Worm (Caenorhabditis elegans) whole organism, L4 larva: ENCODE results near the gene nex-2.
A peak's percentile ranks its signal among the peaks of the same experiment; 100 is the strongest.

Experiments used
- D1046.2 ChIP-seq: fragments of 200-800 bp; sonication (Bioruptor generic); IDR thresholded peaks from 2 replicates; pipeline ENCODE4 v1.3.6; 2022; ENCODE audit warnings: missing genetic modification characterization, missing compliant biosample characterization
- F26F4.8 ChIP-seq: fragments of 200-800 bp; sonication (Bioruptor generic); conservative IDR thresholded peaks from 2 replicates; pipeline ENCODE4 v1.3.6; 2022; ENCODE audit warnings: missing genetic modification characterization, missing compliant biosample characterization
- F37D6.2 ChIP-seq: sonication (generic microtip); optimal IDR thresholded peaks from 2 replicates; lab custom pipeline; 2016; ENCODE audit warnings: mild to moderate bottlenecking, missing genetic modification characterization, missing compliant biosample characterization
- T26A8.4 ChIP-seq: fragments of 200-800 bp; sonication (Bioruptor generic); IDR thresholded peaks from 2 replicates; pipeline ENCODE4 v1.3.6; 2022; ENCODE audit warnings: missing genetic modification characterization, missing compliant biosample characterization
- Y48G9A.11 ChIP-seq: fragments of 200-800 bp; sonication (Bioruptor generic); IDR thresholded peaks from 2 replicates; pipeline ENCODE4 v1.3.6; 2022; ENCODE audit warnings: missing genetic modification reagents, missing genetic modification characterization, missing compliant biosample characterization
- Y5F2A.4 ChIP-seq: fragments of 200-800 bp; sonication (Bioruptor generic); optimal IDR thresholded peaks from 2 replicates; lab custom pipeline; 2018; ENCODE audit warnings: mild to moderate bottlenecking, missing genetic modification characterization, missing compliant biosample characterization
- Y75B8A.6 ChIP-seq: fragments of 200-800 bp; sonication (Bioruptor generic); IDR thresholded peaks from 2 replicates; pipeline ENCODE4 v1.3.6; 2022; ENCODE audit warnings: missing genetic modification reagents, missing genetic modification characterization, missing compliant biosample characterization
- ama-1 ChIP-seq: fragments of 150-350 bp; optimal IDR thresholded peaks from 2 replicates; lab custom pipeline; 2014; ENCODE audit warnings: inconsistent platforms, mixed read lengths
- attf-4 ChIP-seq: sonication (generic microtip); optimal IDR thresholded peaks from 3 replicates; lab custom pipeline; 2017; ENCODE audit warnings: missing biosample characterization, missing genetic modification characterization
- ceh-44 ChIP-seq: fragments of 200-800 bp; sonication (Bioruptor generic); IDR thresholded peaks from 2 replicates; pipeline ENCODE4 v1.3.6; 2022; ENCODE audit warnings: missing genetic modification reagents, missing genetic modification characterization, missing compliant biosample characterization
- ceh-62 ChIP-seq: sonication (generic microtip); optimal IDR thresholded peaks from 2 replicates; lab custom pipeline; 2017; ENCODE audit warnings: missing biosample characterization, missing genetic modification characterization
- ceh-82 ChIP-seq: sonication (generic microtip); optimal IDR thresholded peaks from 2 replicates; lab custom pipeline; 2017; ENCODE audit warnings: missing biosample characterization, missing genetic modification characterization
- cey-2 ChIP-seq: sonication (generic microtip); optimal IDR thresholded peaks from 3 replicates; lab custom pipeline; 2017; ENCODE audit warnings: missing genetic modification characterization, mild to moderate bottlenecking, missing compliant biosample characterization, antibody characterized with exemption, borderline replicate concordance; ENCODE audit not compliant: insufficient read depth
- ctbp-1 ChIP-seq: fragments of 200-800 bp; sonication (Bioruptor generic); IDR thresholded peaks from 2 replicates; pipeline ENCODE4 v1.3.6; 2022; ENCODE audit warnings: missing genetic modification reagents, missing genetic modification characterization, missing compliant biosample characterization
- daf-12 ChIP-seq: fragments of 150-350 bp; optimal IDR thresholded peaks from 2 replicates; lab custom pipeline; 2014; ENCODE audit warnings: missing biosample characterization, missing genetic modification reagents, missing genetic modification characterization
- daf-19 ChIP-seq: fragments of 200-800 bp; sonication (Bioruptor generic); conservative IDR thresholded peaks from 2 replicates; pipeline ENCODE4 v1.3.6; 2022; ENCODE audit warnings: missing genetic modification characterization, missing compliant biosample characterization
- daf-8 ChIP-seq: fragments of 200-800 bp; sonication (Bioruptor generic); IDR thresholded peaks from 2 replicates; pipeline ENCODE4 v1.3.6; 2022; ENCODE audit warnings: missing genetic modification characterization, missing compliant biosample characterization
- dmd-6 ChIP-seq: fragments of 200-800 bp; sonication (Bioruptor generic); IDR thresholded peaks from 2 replicates; pipeline ENCODE4 v1.3.6; 2022; ENCODE audit warnings: missing genetic modification reagents, missing genetic modification characterization, missing compliant biosample characterization
- dmd-8 ChIP-seq: fragments of 200-800 bp; sonication (Bioruptor generic); IDR thresholded peaks from 2 replicates; pipeline ENCODE4 v1.3.6; 2022; ENCODE audit warnings: missing genetic modification characterization, missing compliant biosample characterization
- dmd-9 ChIP-seq: fragments of 200-800 bp; sonication (Bioruptor generic); IDR thresholded peaks from 2 replicates; pipeline ENCODE4 v1.3.6; 2022; ENCODE audit warnings: missing genetic modification reagents, missing genetic modification characterization, missing compliant biosample characterization
- duxl-1 ChIP-seq: sonication (generic microtip); optimal IDR thresholded peaks from 2 replicates; lab custom pipeline; 2016; ENCODE audit warnings: mild to moderate bottlenecking, missing genetic modification characterization, moderate library complexity, missing compliant biosample characterization; ENCODE audit not compliant: poor library complexity
- dve-1 ChIP-seq: sonication (generic microtip); optimal IDR thresholded peaks from 2 replicates; lab custom pipeline; 2017; ENCODE audit warnings: antibody characterized with exemption, mild to moderate bottlenecking, missing genetic modification characterization, missing compliant biosample characterization; ENCODE audit not compliant: insufficient read depth
- egl-43 ChIP-seq: fragments of 200-800 bp; sonication (Bioruptor generic); IDR thresholded peaks from 2 replicates; pipeline ENCODE4 v1.3.6; 2022; ENCODE audit warnings: missing genetic modification reagents, missing genetic modification characterization, missing compliant biosample characterization
- fkh-10 ChIP-seq: fragments of 150-350 bp; optimal IDR thresholded peaks from 2 replicates; lab custom pipeline; 2014; ENCODE audit warnings: missing biosample characterization, missing genetic modification reagents, missing genetic modification characterization
- fos-1 ChIP-seq: fragments of 150-350 bp; optimal IDR thresholded peaks from 2 replicates; lab custom pipeline; 2014; ENCODE audit warnings: missing biosample characterization, missing genetic modification characterization
- hif-1 ChIP-seq, 2 experiments: sonication (generic microtip); optimal IDR thresholded peaks; 2 replicates each; lab custom pipeline; 2016 to 2017; ENCODE audit warnings: missing compliant biosample characterization in 2 of 2, missing genetic modification characterization in 2 of 2, missing genetic modification reagents in 2 of 2, missing genotype in 2 of 2, mild to moderate bottlenecking in 1 of 2
- hlh-11 ChIP-seq: fragments of 200-800 bp; sonication (Bioruptor generic); optimal IDR thresholded peaks from 2 replicates; lab custom pipeline; 2018; ENCODE audit warnings: mild to moderate bottlenecking, missing genetic modification characterization, missing compliant biosample characterization
- jun-1 ChIP-seq: fragments of 150-350 bp; optimal IDR thresholded peaks from 2 replicates; lab custom pipeline; 2014; ENCODE audit warnings: missing biosample characterization, missing genetic modification reagents, missing genetic modification characterization
- lim-7 ChIP-seq: fragments of 200-800 bp; sonication (Bioruptor generic); IDR thresholded peaks from 2 replicates; pipeline ENCODE4 v1.3.6; 2022; ENCODE audit warnings: missing genetic modification characterization, missing compliant biosample characterization
- lin-1 ChIP-seq: fragments of 200-800 bp; sonication (Bioruptor generic); IDR thresholded peaks from 2 replicates; pipeline ENCODE4 v1.3.6; 2022; ENCODE audit warnings: missing genetic modification reagents, missing genetic modification characterization, missing compliant biosample characterization
- lin-13 ChIP-seq: fragments of 150-350 bp; optimal IDR thresholded peaks from 2 replicates; lab custom pipeline; 2014; ENCODE audit warnings: missing biosample characterization, missing genetic modification reagents, missing genetic modification characterization
- lin-39 ChIP-seq: fragments of 150-350 bp; optimal IDR thresholded peaks from 2 replicates; lab custom pipeline; 2014; ENCODE audit warnings: missing biosample characterization, missing genetic modification reagents, missing genetic modification characterization
- mes-2 ChIP-seq: sonication (generic microtip); optimal IDR thresholded peaks from 2 replicates; lab custom pipeline; 2016; ENCODE audit warnings: missing genotype, mild to moderate bottlenecking, missing genetic modification characterization, missing compliant biosample characterization; ENCODE audit not compliant: poor library complexity, severe bottlenecking
- nhr-10 ChIP-seq: fragments of 150-350 bp; optimal IDR thresholded peaks from 2 replicates; lab custom pipeline; 2014; ENCODE audit warnings: missing biosample characterization, missing genetic modification characterization
- nhr-102 ChIP-seq: sonication (generic microtip); optimal IDR thresholded peaks from 2 replicates; lab custom pipeline; 2016; ENCODE audit warnings: mild to moderate bottlenecking, missing genetic modification characterization, moderate library complexity, missing compliant biosample characterization
- nhr-111 ChIP-seq: fragments of 200-800 bp; sonication (Bioruptor generic); optimal IDR thresholded peaks from 2 replicates; lab custom pipeline; 2018; ENCODE audit warnings: mild to moderate bottlenecking, missing genetic modification characterization, missing compliant biosample characterization
- nhr-41 ChIP-seq: fragments of 200-800 bp; sonication (Bioruptor generic); IDR thresholded peaks from 2 replicates; pipeline ENCODE4 v1.3.6; 2022; ENCODE audit warnings: missing genetic modification reagents, missing genetic modification characterization, missing compliant biosample characterization
- nhr-76 ChIP-seq: fragments of 150-350 bp; optimal IDR thresholded peaks from 2 replicates; lab custom pipeline; 2014; ENCODE audit warnings: missing biosample characterization, missing genetic modification characterization
- pha-4 ChIP-seq, 2 experiments: fragments of 150-350 bp in 1 of 2; fragments of 200-800 bp in 1 of 2; sonication (Bioruptor generic) in 1 of 2; IDR thresholded peaks in 1 of 2; optimal IDR thresholded peaks in 1 of 2; 2 replicates each; pipeline versions ENCODE4 v1.3.6 to Lab custom; 2014 to 2022; ENCODE audit warnings: missing genetic modification characterization in 2 of 2, missing genetic modification reagents in 2 of 2, missing biosample characterization in 1 of 2, missing compliant biosample characterization in 1 of 2
- rbr-2 ChIP-seq: sonication (generic microtip); optimal IDR thresholded peaks from 2 replicates; lab custom pipeline; 2016; ENCODE audit warnings: missing genotype, missing genetic modification characterization, missing compliant biosample characterization
- saeg-2 ChIP-seq: fragments of 200-800 bp; sonication (Bioruptor generic); IDR thresholded peaks from 2 replicates; pipeline ENCODE4 v1.3.6; 2022; ENCODE audit warnings: missing genetic modification reagents, missing genetic modification characterization, missing compliant biosample characterization
- snpc-1.2 ChIP-seq: fragments of 200-800 bp; sonication (Bioruptor generic); IDR thresholded peaks from 2 replicates; pipeline ENCODE4 v1.3.6; 2022; ENCODE audit warnings: missing genetic modification reagents, missing genetic modification characterization, missing compliant biosample characterization
- snpc-4 ChIP-seq: fragments of 150-350 bp; optimal IDR thresholded peaks from 2 replicates; lab custom pipeline; 2014; ENCODE audit warnings: missing biosample characterization, missing genetic modification characterization
- spr-1 ChIP-seq: sonication (generic microtip); optimal IDR thresholded peaks from 2 replicates; lab custom pipeline; 2016; ENCODE audit warnings: mild to moderate bottlenecking, missing genetic modification characterization, missing compliant biosample characterization
- spr-3 ChIP-seq: fragments of 200-800 bp; sonication (Bioruptor generic); optimal IDR thresholded peaks from 2 replicates; lab custom pipeline; 2018; ENCODE audit warnings: mild to moderate bottlenecking, missing genetic modification characterization, missing compliant biosample characterization
- zag-1 ChIP-seq: fragments of 150-350 bp; optimal IDR thresholded peaks from 2 replicates; lab custom pipeline; 2014; ENCODE audit warnings: missing biosample characterization, missing genetic modification characterization
- zfp-2 ChIP-seq: sonication (generic microtip); optimal IDR thresholded peaks from 2 replicates; lab custom pipeline; 2016; ENCODE audit warnings: mild to moderate bottlenecking, missing genetic modification characterization, missing compliant biosample characterization
- zfp-3 ChIP-seq: fragments of 200-800 bp; sonication (Bioruptor generic); conservative IDR thresholded peaks from 2 replicates; pipeline ENCODE4 v1.3.6; 2022; ENCODE audit warnings: missing genetic modification reagents, missing genetic modification characterization, missing compliant biosample characterization
- ztf-7 ChIP-seq: fragments of 150-350 bp; optimal IDR thresholded peaks from 2 replicates; lab custom pipeline; 2014; ENCODE audit warnings: missing biosample characterization, missing genetic modification characterization

The nex-2 gene

DNA sequence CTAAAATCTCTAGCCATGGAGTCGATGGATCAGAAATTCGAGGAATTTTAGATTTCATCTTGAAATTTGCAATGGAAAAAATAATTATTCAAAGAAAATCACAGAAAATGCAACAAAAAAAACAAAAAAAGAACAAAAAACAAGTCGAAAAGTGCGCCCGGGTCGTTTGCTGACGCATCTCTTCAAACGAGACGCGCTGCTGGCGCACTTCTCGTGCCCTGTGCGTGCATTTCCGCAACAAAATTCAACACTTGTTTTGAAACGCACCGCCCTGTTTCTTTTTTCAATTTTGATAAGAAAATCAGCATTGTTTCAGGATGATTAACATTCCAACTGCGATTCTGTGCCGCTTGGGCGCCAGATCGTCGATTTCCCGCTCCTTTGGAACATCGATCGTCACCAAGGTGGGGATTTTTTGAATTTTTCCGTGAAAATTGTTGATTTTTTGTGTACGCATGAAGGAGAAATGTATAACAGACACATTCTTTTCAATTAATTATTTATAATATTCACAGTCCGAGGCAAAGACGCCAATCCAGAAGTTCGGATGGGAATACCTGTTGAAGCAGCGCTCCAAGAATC is 3.8 kb upstream of the nex-2 start, which contains the start of the genes jmjd-4 and mev-1:
Gene jmjd-4, minus strand, starts transcription at position 58 of the 582 bp plus-strand sequence.
Gene mev-1, plus strand, starts transcription at position 317 of the 582 bp plus-strand sequence.
- TF ChIP-seq duxl-1 (tag; lab: Kevin White, UChicago) (peak; percentile 77), lin-13 (GFP tag; lab: Kevin White, UChicago) (peak; percentile 86), nhr-102 (peak; percentile 88), Y48G9A.11 (no peak), hlh-11 (tag; lab: Kevin White, UChicago) (peak; percentile 90), daf-19 (0 out of 2 replicates have a peak, but pooled peaks have one; percentile 67), Y75B8A.6 (GFP tag; lab: Robert Waterston, UW) (no peak), F37D6.2 (tag; lab: Kevin White, UChicago) (peak; percentile 72), dmd-9 (GFP tag; lab: Robert Waterston, UW) (no peak), jun-1 (tag; lab: Kevin White, UChicago) (peak; percentile 35), zag-1 (tag; lab: Kevin White, UChicago) (no peak), ceh-44 (no peak), nhr-111 (GFP tag; lab: Kevin White, UChicago) (no peak), zfp-3 (GFP tag; lab: Robert Waterston, UW) (peak; percentile 78), spr-3 (peak; percentile 75), saeg-2 (GFP tag; lab: Robert Waterston, UW) (0 out of 2 replicates have a peak, but pooled peaks have one; percentile 35), nhr-41 (GFP tag; lab: Robert Waterston, UW) (peak; percentile 49; the same call in 1 of the 2 replicates), F26F4.8 (no peak), snpc-4 (tag; lab: Kevin White, UChicago) (no peak), nhr-76 (tag; lab: Kevin White, UChicago) (no peak), ctbp-1 (GFP tag; lab: Robert Waterston, UW) (peak; percentile 65), daf-12 (tag; lab: Kevin White, UChicago) (no peak), D1046.2 (GFP tag; lab: Robert Waterston, UW) (0 out of 2 replicates have a peak, but pooled peaks have one; percentile 52), ama-1 (lab: Kevin White, UChicago) (peak; percentile 79), dmd-8 (GFP tag; lab: Robert Waterston, UW) (no peak), lim-7 (no peak), hif-1 (tag; optimal IDR thresholded peaks at IDR 0.05; lab: Kevin White, UChicago) (peak; percentile 85 to 99), pha-4 (GFP tag; IDR thresholded peaks at IDR 0.05; lab: Robert Waterston, UW) (peak; percentile 76; the same call in 1 of the 2 replicates), pha-4 (tag; optimal IDR thresholded peaks at IDR 0.05; lab: Kevin White, UChicago) (no peak), dmd-6 (GFP tag; lab: Robert Waterston, UW) (peak; percentile 88), ztf-7 (tag; lab: Kevin White, UChicago) (peak; percentile 5), snpc-1.2 (GFP tag; lab: Robert Waterston, UW) (0 out of 2 replicates have a peak, but pooled peaks have one; percentile 39), dve-1 (tag; lab: Kevin White, UChicago) (peak; percentile 94), Y5F2A.4 (GFP tag; lab: Kevin White, UChicago) (peak; percentile 24), lin-1 (GFP tag; lab: Robert Waterston, UW) (peak; percentile 72; the same call in 1 of the 2 replicates), lin-39 (tag; lab: Kevin White, UChicago) (no peak), daf-8 (GFP tag; lab: Robert Waterston, UW) (no peak), ceh-62 (no peak), mes-2 (tag; lab: Kevin White, UChicago) (peak; percentile 86), T26A8.4 (GFP tag; lab: Robert Waterston, UW) (peak; percentile 93), zfp-2 (no peak), egl-43 (GFP tag; lab: Robert Waterston, UW) (peak; percentile 81), rbr-2 (tag; lab: Kevin White, UChicago) (peak; percentile 85), cey-2 (tag; lab: Kevin White, UChicago) (no peak), nhr-10 (no peak), fos-1 (no peak), spr-1 (peak; percentile 80), attf-4 (tag; lab: Kevin White, UChicago) (no peak), ceh-82 (tag; lab: Kevin White, UChicago) (no peak), fkh-10 (GFP tag; lab: Kevin White, UChicago) (peak; percentile 40)
